Worm (Caenorhabditis elegans) whole organism, L4 larva: Measurements from ENCODE around the gene cox-10.

Experiments
- F37D6.2 ChIP-seq: sonication (generic microtip); optimal IDR thresholded peaks from 2 replicates; lab custom pipeline; 2016; ENCODE audit warnings: mild to moderate bottlenecking, missing genetic modification characterization, missing compliant biosample characterization
- nhr-111 ChIP-seq: fragments of 200-800 bp; sonication (Bioruptor generic); optimal IDR thresholded peaks from 2 replicates; lab custom pipeline; 2018; ENCODE audit warnings: mild to moderate bottlenecking, missing genetic modification characterization, missing compliant biosample characterization
- unc-62 ChIP-seq, 3 experiments: fragments of 150-350 bp in 1 of 3; sonication (generic microtip); optimal IDR thresholded peaks in 2 of 3; peaks in 1 of 3; 1 replicate in 1 of 3; 2 replicates in 2 of 3; lab custom pipeline; 2014 to 2017; ENCODE audit warnings: missing biosample characterization in 3 of 3, missing genetic modification characterization in 3 of 3, missing genetic modification reagents in 3 of 3, missing genotype in 1 of 3

ce11 chrII:12711490-12711889 is 31.7 kb downstream of the cox-10 start:
- no peak for TF ChIP-seq nhr-111 (GFP tag; lab: Kevin White, UChicago)
- TF ChIP-seq F37D6.2 (tag; lab: Kevin White, UChicago), result no peak
- peak in 1 of 2 experiments; percentile 5 for TF ChIP-seq unc-62 (GFP tag; optimal IDR thresholded peaks at IDR 0.05 in 1 of 2; lab: Kevin White, UChicago)
- no peak for TF ChIP-seq unc-62 (tag; optimal IDR thresholded peaks at IDR 0.05; lab: Kevin White, UChicago)
